Worm (Caenorhabditis elegans) whole organism, young adult: ENCODE results near the gene T14A8.2.

Source experiments
- B0035.1 ChIP-seq: sonication (generic microtip); optimal IDR thresholded peaks from 2 replicates; lab custom pipeline; 2016; ENCODE audit warnings: missing genetic modification characterization, mild to moderate bottlenecking, missing compliant biosample characterization, missing genotype, missing genetic modification reagents
- B0336.3 ChIP-seq: fragments of 200-800 bp; sonication (Bioruptor generic); IDR thresholded peaks from 2 replicates; pipeline ENCODE4 v1.3.6; 2022; ENCODE audit warnings: missing genetic modification characterization, missing compliant biosample characterization
- F39B2.1 ChIP-seq: fragments of 200-800 bp; sonication (Bioruptor generic); IDR thresholded peaks from 2 replicates; pipeline ENCODE4 v1.3.6; 2022; ENCODE audit warnings: missing genetic modification reagents, missing genetic modification characterization, missing compliant biosample characterization
- F49E8.2 ChIP-seq: sonication (generic microtip); optimal IDR thresholded peaks from 3 replicates; lab custom pipeline; 2017; ENCODE audit warnings: missing genetic modification characterization, mild to moderate bottlenecking, missing compliant biosample characterization, antibody characterized with exemption, moderate library complexity; ENCODE audit not compliant: insufficient read depth
- F52B5.7 ChIP-seq: sonication (generic microtip); optimal IDR thresholded peaks from 2 replicates; lab custom pipeline; 2016; ENCODE audit warnings: mild to moderate bottlenecking, missing genetic modification characterization, missing compliant biosample characterization
- K12H6.12 ChIP-seq: fragments of 200-800 bp; sonication (Bioruptor generic); optimal IDR thresholded peaks from 2 replicates; lab custom pipeline; 2018; ENCODE audit warnings: mild to moderate bottlenecking, missing genetic modification characterization, missing compliant biosample characterization
- T07F8.4 ChIP-seq: sonication (generic microtip); optimal IDR thresholded peaks from 2 replicates; lab custom pipeline; 2016; ENCODE audit warnings: mild to moderate bottlenecking, missing genetic modification characterization, moderate library complexity, missing compliant biosample characterization
- Y67H2A.10 ChIP-seq: fragments of 200-800 bp; sonication (Bioruptor generic); conservative IDR thresholded peaks from 2 replicates; pipeline ENCODE4 v1.3.6; 2022; ENCODE audit warnings: missing genetic modification reagents, missing genetic modification characterization, missing compliant biosample characterization
- ZK185.1 ChIP-seq: sonication (generic microtip); optimal IDR thresholded peaks from 2 replicates; lab custom pipeline; 2016; ENCODE audit warnings: mild to moderate bottlenecking, missing genetic modification characterization, missing compliant biosample characterization; ENCODE audit not compliant: poor library complexity, severe bottlenecking
- ama-1 ChIP-seq, 3 experiments: fragments of 150-350 bp in 1 of 3; sonication (generic microtip) in 2 of 3; optimal IDR thresholded peaks; 2 replicates each; lab custom pipeline; 2014 to 2018; ENCODE audit warnings: missing biosample characterization in 2 of 3, missing genetic modification characterization in 2 of 3, missing genetic modification reagents in 2 of 3
- atf-7 ChIP-seq: sonication (generic microtip); optimal IDR thresholded peaks from 2 replicates; lab custom pipeline; 2017; ENCODE audit warnings: mild to moderate bottlenecking, missing genetic modification characterization, missing compliant biosample characterization
- attf-5 ChIP-seq: fragments of 200-800 bp; sonication (Bioruptor generic); optimal IDR thresholded peaks from 2 replicates; lab custom pipeline; 2018; ENCODE audit warnings: mild to moderate bottlenecking, missing genetic modification characterization, missing compliant biosample characterization
- ceh-27 ChIP-seq: fragments of 200-800 bp; sonication (Bioruptor generic); optimal IDR thresholded peaks from 2 replicates; lab custom pipeline; 2018; ENCODE audit warnings: mild to moderate bottlenecking, missing genetic modification characterization, moderate library complexity, missing compliant biosample characterization
- ceh-58 ChIP-seq: fragments of 200-800 bp; sonication (Bioruptor generic); IDR thresholded peaks from 2 replicates; pipeline ENCODE4 v1.3.6; 2022; ENCODE audit warnings: missing genetic modification characterization, missing compliant biosample characterization
- ceh-91 ChIP-seq: fragments of 200-800 bp; sonication (Bioruptor generic); IDR thresholded peaks from 2 replicates; pipeline ENCODE4 v1.3.6; 2022; ENCODE audit warnings: missing genetic modification reagents, missing genetic modification characterization, missing compliant biosample characterization
- chd-7 ChIP-seq: sonication (generic microtip); optimal IDR thresholded peaks from 2 replicates; lab custom pipeline; 2016; ENCODE audit warnings: mild to moderate bottlenecking, missing genetic modification characterization, moderate library complexity, missing compliant biosample characterization
- dpff-1 ChIP-seq: sonication (generic microtip); optimal IDR thresholded peaks from 2 replicates; lab custom pipeline; 2017; ENCODE audit warnings: mild to moderate bottlenecking, missing genetic modification characterization, missing compliant biosample characterization
- him-1 ChIP-seq: sonication (generic microtip); optimal IDR thresholded peaks from 2 replicates; lab custom pipeline; 2016; ENCODE audit warnings: missing genotype, missing genetic modification reagents, missing genetic modification characterization, missing compliant biosample characterization
- hmg-1.2 ChIP-seq: fragments of 200-800 bp; sonication (Bioruptor generic); IDR thresholded peaks from 2 replicates; pipeline ENCODE4 v1.3.6; 2022; ENCODE audit warnings: missing genetic modification reagents, missing genetic modification characterization, missing compliant biosample characterization
- hsf-1 ChIP-seq: fragments of 200-800 bp; sonication (Bioruptor generic); IDR thresholded peaks from 2 replicates; pipeline ENCODE4 v1.3.6; 2022; ENCODE audit warnings: missing genetic modification reagents, missing genetic modification characterization, missing compliant biosample characterization
- lag-1 ChIP-seq: fragments of 200-800 bp; sonication (Bioruptor generic); IDR thresholded peaks from 2 replicates; pipeline ENCODE4 v1.3.6; 2022; ENCODE audit warnings: missing genetic modification reagents, missing genetic modification characterization, missing compliant biosample characterization
- let-526 ChIP-seq: fragments of 200-800 bp; sonication (Bioruptor generic); IDR thresholded peaks from 2 replicates; pipeline ENCODE4 v1.3.6; 2022; ENCODE audit warnings: missing genetic modification reagents, missing genetic modification characterization, missing compliant biosample characterization
- let-607 ChIP-seq, 2 experiments: fragments of 200-800 bp in 1 of 2; sonication (Bioruptor generic) in 1 of 2; sonication (generic microtip) in 1 of 2; optimal IDR thresholded peaks; 2 replicates each; lab custom pipeline; 2016 to 2018; ENCODE audit warnings: mild to moderate bottlenecking in 2 of 2, missing compliant biosample characterization in 2 of 2, missing genetic modification characterization in 2 of 2, moderate library complexity in 2 of 2, missing genotype in 1 of 2
- lin-26 ChIP-seq: fragments of 200-800 bp; sonication (Bioruptor generic); IDR thresholded peaks from 2 replicates; pipeline ENCODE4 v1.3.6; 2022; ENCODE audit warnings: missing genetic modification reagents, missing genetic modification characterization, missing compliant biosample characterization
- madf-3 ChIP-seq: fragments of 200-800 bp; sonication (Bioruptor generic); IDR thresholded peaks from 2 replicates; pipeline ENCODE4 v1.3.6; 2022; ENCODE audit warnings: missing genetic modification reagents, missing genetic modification characterization, missing compliant biosample characterization
- madf-8 ChIP-seq: fragments of 200-800 bp; sonication (Bioruptor generic); conservative IDR thresholded peaks from 2 replicates; pipeline ENCODE4 v1.3.6; 2022; ENCODE audit warnings: missing genetic modification reagents, missing genetic modification characterization, missing compliant biosample characterization
- mcd-1 ChIP-seq: fragments of 200-800 bp; sonication (Bioruptor generic); IDR thresholded peaks from 2 replicates; pipeline ENCODE4 v1.3.6; 2022; ENCODE audit warnings: missing genetic modification reagents, missing genetic modification characterization, missing compliant biosample characterization
- nfya-1 ChIP-seq: sonication (generic microtip); optimal IDR thresholded peaks from 2 replicates; lab custom pipeline; 2017; ENCODE audit warnings: antibody characterized with exemption, missing compliant biosample characterization, missing genetic modification characterization, borderline replicate concordance; ENCODE audit not compliant: insufficient read depth
- nfyb-1 ChIP-seq: fragments of 200-800 bp; sonication (Bioruptor generic); IDR thresholded peaks from 2 replicates; pipeline ENCODE4 v1.3.6; 2022; ENCODE audit warnings: missing genetic modification reagents, missing genetic modification characterization, missing compliant biosample characterization
- nhr-120 ChIP-seq: fragments of 200-800 bp; sonication (Bioruptor generic); IDR thresholded peaks from 2 replicates; pipeline ENCODE4 v1.3.6; 2022; ENCODE audit warnings: missing genetic modification characterization, missing compliant biosample characterization
- nhr-27 ChIP-seq: fragments of 200-800 bp; sonication (Bioruptor generic); optimal IDR thresholded peaks from 2 replicates; lab custom pipeline; 2018; ENCODE audit warnings: mild to moderate bottlenecking, missing genetic modification characterization, moderate library complexity, missing compliant biosample characterization
- rpc-1 ChIP-seq, 2 experiments: fragments of 150-350 bp in 1 of 2; sonication (generic microtip) in 1 of 2; optimal IDR thresholded peaks; 2 replicates each; lab custom pipeline; 2014 to 2018; ENCODE audit warnings: missing biosample characterization in 1 of 2, missing genetic modification characterization in 1 of 2, missing genetic modification reagents in 1 of 2, missing genotype in 1 of 2
- snpc-1.1 ChIP-seq: sonication (generic microtip); optimal IDR thresholded peaks from 2 replicates; lab custom pipeline; 2017; ENCODE audit warnings: missing genetic modification characterization, mild to moderate bottlenecking, missing compliant biosample characterization, antibody characterized with exemption, moderate library complexity, missing genotype, missing genetic modification reagents; ENCODE audit not compliant: insufficient read depth
- snpc-1.3 ChIP-seq: sonication (generic microtip); optimal IDR thresholded peaks from 2 replicates; lab custom pipeline; 2017; ENCODE audit warnings: missing genetic modification characterization, mild to moderate bottlenecking, missing compliant biosample characterization, antibody characterized with exemption, moderate library complexity, missing genotype, missing genetic modification reagents; ENCODE audit not compliant: insufficient read depth
- sptf-2 ChIP-seq: fragments of 200-800 bp; sonication (Bioruptor generic); optimal IDR thresholded peaks from 2 replicates; lab custom pipeline; 2018; ENCODE audit warnings: mild to moderate bottlenecking, missing genetic modification characterization, missing compliant biosample characterization
- tlf-1 ChIP-seq: fragments of 200-800 bp; sonication (Bioruptor generic); optimal IDR thresholded peaks from 2 replicates; lab custom pipeline; 2018; ENCODE audit warnings: mild to moderate bottlenecking, missing genetic modification characterization, missing compliant biosample characterization
- xnd-1 ChIP-seq: sonication (generic microtip); optimal IDR thresholded peaks from 2 replicates; lab custom pipeline; 2016; ENCODE audit warnings: missing genotype, missing genetic modification reagents, missing genetic modification characterization, missing compliant biosample characterization
- zfh-2 ChIP-seq: fragments of 200-800 bp; sonication (Bioruptor generic); conservative IDR thresholded peaks from 2 replicates; pipeline ENCODE4 v1.3.6; 2022; ENCODE audit warnings: missing genetic modification reagents, missing genetic modification characterization, missing compliant biosample characterization
- ztf-22 ChIP-seq: fragments of 200-800 bp; sonication (Bioruptor generic); optimal IDR thresholded peaks from 2 replicates; lab custom pipeline; 2018; ENCODE audit warnings: mild to moderate bottlenecking, missing genetic modification characterization, moderate library complexity, missing compliant biosample characterization

Gene T14A8.2

ce11 chrIV:7790801-7791588, 31.4 kb downstream of the T14A8.2 start, which contains the start of gene rsp-6 (continued):
- TF ChIP-seq attf-5 (GFP tag; lab: Kevin White, UChicago) (peak; percentile 59), ZK185.1 (tag; lab: Kevin White, UChicago) (peak; percentile 82), Y67H2A.10 (GFP tag; lab: Robert Waterston, UW) (peak; percentile 18; the same call in 1 of the 2 replicates), snpc-1.1 (tag; lab: Kevin White, UChicago) (peak; percentile 43), hsf-1 (GFP tag; lab: Robert Waterston, UW) (peak; percentile 67; the same call in 1 of the 2 replicates), K12H6.12 (peak; percentile 73), sptf-2 (GFP tag; lab: Kevin White, UChicago) (no peak), lin-26 (peak; percentile 77), snpc-1.3 (peak; percentile 80)

ce11 chrIV:7790151-7790691, 32.2 kb downstream of the T14A8.2 start:
- TF ChIP-seq F52B5.7 (tag; lab: Kevin White, UChicago) (no peak), him-1 (tag; lab: Kevin White, UChicago) (no peak), let-607 (tag; optimal IDR thresholded peaks at IDR 0.05; lab: Kevin White, UChicago) (no peak), madf-3 (GFP tag; lab: Robert Waterston, UW) (peak; percentile 57; the same call in 1 of the 2 replicates), xnd-1 (tag; lab: Kevin White, UChicago) (no peak), K12H6.12 (no peak), madf-8 (GFP tag; lab: Robert Waterston, UW) (0 out of 2 replicates have a peak, but pooled peaks have one; percentile 12), ceh-27 (GFP tag; lab: Kevin White, UChicago) (no peak), let-526 (GFP tag; lab: Robert Waterston, UW) (0 out of 2 replicates have a peak, but pooled peaks have one; percentile 47), zfh-2 (GFP tag; lab: Robert Waterston, UW) (peak; percentile 36; the same call in 1 of the 2 replicates), dpff-1 (tag; lab: Kevin White, UChicago) (no peak), F39B2.1 (GFP tag; lab: Robert Waterston, UW) (no peak), ama-1 (optimal IDR thresholded peaks at IDR 0.05; lab: Kevin White, UChicago) (no peak), ama-1 (GFP tag; optimal IDR thresholded peaks at IDR 0.05; lab: Kevin White, UChicago) (no peak), mcd-1 (peak; percentile 7; the same call in 1 of the 2 replicates)

- peak; percentile 80 for TF ChIP-seq B0336.3 (GFP tag; lab: Robert Waterston, UW)
- TF ChIP-seq T07F8.4 (tag; lab: Kevin White, UChicago): no peak
- no peak for TF ChIP-seq rpc-1 (optimal IDR thresholded peaks at IDR 0.05; lab: Kevin White, UChicago)
- TF ChIP-seq rpc-1 (tag; optimal IDR thresholded peaks at IDR 0.05; lab: Kevin White, UChicago): no peak
- TF ChIP-seq nfya-1 (tag; lab: Kevin White, UChicago): no peak
- peak; percentile 95 for TF ChIP-seq ama-1 (optimal IDR thresholded peaks at IDR 0.05; lab: Kevin White, UChicago)
- TF ChIP-seq ama-1 (GFP tag; optimal IDR thresholded peaks at IDR 0.05; lab: Kevin White, UChicago): peak; percentile 51 to 81
- no peak for TF ChIP-seq lag-1
- peak; percentile 75 for TF ChIP-seq chd-7
- no peak for TF ChIP-seq nhr-120 (GFP tag; lab: Robert Waterston, UW)
- TF ChIP-seq nhr-27: no peak
- peak; percentile 77 for TF ChIP-seq lin-26
- TF ChIP-seq tlf-1 (GFP tag; lab: Kevin White, UChicago): peak; percentile 53
- TF ChIP-seq hmg-1.2 (GFP tag; lab: Robert Waterston, UW): no peak; the same call in 1 of the 2 replicates
- TF ChIP-seq ztf-22 (GFP tag; lab: Kevin White, UChicago): no peak
- TF ChIP-seq nfyb-1 (GFP tag; lab: Robert Waterston, UW): peak; percentile 69
- TF ChIP-seq F49E8.2 (tag; lab: Kevin White, UChicago): peak; percentile 81
- TF ChIP-seq F52B5.7 (tag; lab: Kevin White, UChicago): peak; percentile 84
- no peak for TF ChIP-seq B0035.1 (tag; lab: Kevin White, UChicago)
- TF ChIP-seq mcd-1: peak; percentile 73
- TF ChIP-seq Y67H2A.10 (GFP tag; lab: Robert Waterston, UW): peak; percentile 33
- TF ChIP-seq ceh-91 (GFP tag; lab: Robert Waterston, UW): peak; percentile 15; the same call in 1 of the 2 replicates
- TF ChIP-seq atf-7: peak; percentile 79
- TF ChIP-seq ceh-58 (GFP tag; lab: Robert Waterston, UW): 0 out of 2 replicates have a peak, but pooled peaks have one; percentile 10
Measured at ce11 chrIV:7789521-7789949, 32.9 kb downstream of the T14A8.2 start, which contains the start of gene imp-3. Gene imp-3 (minus strand): TSS chrIV:7789613.
